Fruit fly (Drosophila melanogaster) whole organism, embryonic: ENCODE data around the gene U2af50.

Source experiments
- Atf6 ChIP-seq: fragments of 200-800 bp; sonication (Bioruptor generic); IDR thresholded peaks from 2 replicates; pipeline ENCODE4 v1.3.6; 2022; ENCODE audit warnings: missing biosample characterization, missing genetic modification characterization
- CG10431 ChIP-seq: fragments of 200-800 bp; sonication (Bioruptor generic); optimal IDR thresholded peaks from 3 replicates; lab custom pipeline; 2018; ENCODE audit warnings: missing biosample characterization, mild to moderate bottlenecking, missing genetic modification characterization
- CG10959 ChIP-seq: fragments of 200-800 bp; sonication (Bioruptor generic); IDR thresholded peaks from 2 replicates; pipeline ENCODE4 v1.3.6; 2022; ENCODE audit warnings: missing biosample characterization, missing genetic modification characterization
- CG12219 ChIP-seq: fragments of 200-800 bp; sonication (Bioruptor generic); optimal IDR thresholded peaks from 3 replicates; lab custom pipeline; 2018; ENCODE audit warnings: missing biosample characterization, mild to moderate bottlenecking, missing genetic modification characterization
- CG12236 ChIP-seq: fragments of 200-800 bp; sonication (Bioruptor generic); optimal IDR thresholded peaks from 2 replicates; lab custom pipeline; 2016; ENCODE audit warnings: missing biosample characterization, missing genetic modification characterization
- CG13296 ChIP-seq: fragments of 200-800 bp; sonication (Bioruptor generic); optimal IDR thresholded peaks from 3 replicates; lab custom pipeline; 2018; ENCODE audit warnings: missing biosample characterization, mild to moderate bottlenecking, missing genetic modification characterization
- CG14667 ChIP-seq: fragments of 200-800 bp; sonication (Bioruptor generic); IDR thresholded peaks from 2 replicates; pipeline ENCODE4 v1.3.6; 2022; ENCODE audit warnings: missing biosample characterization, missing genetic modification characterization
- CG1602 ChIP-seq: fragments of 200-800 bp; sonication (Bioruptor generic); optimal IDR thresholded peaks from 3 replicates; lab custom pipeline; 2016; ENCODE audit warnings: missing biosample characterization, missing genetic modification characterization
- CG17359 ChIP-seq: fragments of 200-800 bp; sonication (Bioruptor generic); optimal IDR thresholded peaks from 3 replicates; lab custom pipeline; 2018; ENCODE audit warnings: missing biosample characterization, mild to moderate bottlenecking, missing genetic modification characterization, moderate library complexity
- CG18764 ChIP-seq: fragments of 200-800 bp; sonication (Bioruptor generic); optimal IDR thresholded peaks from 3 replicates; lab custom pipeline; 2016; ENCODE audit warnings: missing biosample characterization, missing genetic modification characterization
- CG2678 ChIP-seq: fragments of 200-800 bp; sonication (Bioruptor generic); optimal IDR thresholded peaks from 3 replicates; lab custom pipeline; 2019; ENCODE audit warnings: missing biosample characterization, mild to moderate bottlenecking, missing genetic modification characterization, moderate library complexity
- CG34376 ChIP-seq: fragments of 200-800 bp; sonication (Bioruptor generic); optimal IDR thresholded peaks from 2 replicates; lab custom pipeline; 2018; ENCODE audit warnings: missing biosample characterization, mild to moderate bottlenecking, missing genetic modification characterization
- CG4328 ChIP-seq: fragments of 200-800 bp; sonication (Bioruptor generic); optimal IDR thresholded peaks from 3 replicates; lab custom pipeline; 2017; ENCODE audit warnings: missing biosample characterization, missing genetic modification reagents, missing genetic modification characterization
- CG4404 ChIP-seq: fragments of 200-800 bp; sonication (Bioruptor generic); IDR thresholded peaks from 2 replicates; pipeline ENCODE4 v1.3.6; 2022; ENCODE audit warnings: missing biosample characterization, missing genetic modification characterization
- CG5245 ChIP-seq: fragments of 200-800 bp; sonication (Bioruptor generic); optimal IDR thresholded peaks from 3 replicates; lab custom pipeline; 2016; ENCODE audit warnings: missing biosample characterization, missing genetic modification characterization
- CG6854 ChIP-seq: fragments of 200-800 bp; sonication (Bioruptor generic); optimal IDR thresholded peaks from 3 replicates; lab custom pipeline; 2017; ENCODE audit warnings: missing biosample characterization, mild to moderate bottlenecking, missing genetic modification characterization
- CG7372 ChIP-seq: fragments of 200-800 bp; sonication (Bioruptor generic); IDR thresholded peaks from 2 replicates; pipeline ENCODE4 v1.3.6; 2022; ENCODE audit warnings: missing biosample characterization, missing genetic modification characterization
- CG7786 ChIP-seq: fragments of 200-800 bp; sonication (Bioruptor generic); optimal IDR thresholded peaks from 2 replicates; lab custom pipeline; 2016; ENCODE audit warnings: missing biosample characterization, missing genetic modification characterization
- CG8089 ChIP-seq: fragments of 200-800 bp; sonication (Bioruptor generic); optimal IDR thresholded peaks from 3 replicates; lab custom pipeline; 2016; ENCODE audit warnings: missing biosample characterization, missing genetic modification characterization
- CG8281 ChIP-seq: fragments of 200-800 bp; sonication (Bioruptor generic); optimal IDR thresholded peaks from 2 replicates; lab custom pipeline; 2018; ENCODE audit warnings: missing biosample characterization, mild to moderate bottlenecking, missing genetic modification characterization, moderate library complexity
- CG8944 ChIP-seq: fragments of 200-800 bp; sonication (Bioruptor generic); optimal IDR thresholded peaks from 3 replicates; lab custom pipeline; 2016; ENCODE audit warnings: missing biosample characterization, missing genetic modification characterization
- CG9817 ChIP-seq: fragments of 200-800 bp; sonication (Bioruptor generic); optimal IDR thresholded peaks from 2 replicates; lab custom pipeline; 2018; ENCODE audit warnings: missing biosample characterization, mild to moderate bottlenecking, missing genetic modification characterization, moderate library complexity
- CG9932 ChIP-seq: fragments of 200-800 bp; sonication (Bioruptor generic); IDR thresholded peaks from 2 replicates; pipeline ENCODE4 v1.3.6; 2022; ENCODE audit warnings: missing biosample characterization, missing genetic modification characterization
- Camta ChIP-seq: fragments of 200-800 bp; sonication (Bioruptor generic); optimal IDR thresholded peaks from 2 replicates; lab custom pipeline; 2016; ENCODE audit warnings: missing biosample characterization, missing genetic modification characterization
- CoRest ChIP-seq: fragments of 200-800 bp; sonication (Bioruptor generic); optimal IDR thresholded peaks from 3 replicates; lab custom pipeline; 2018; ENCODE audit warnings: missing biosample characterization, mild to moderate bottlenecking, missing genetic modification characterization, moderate library complexity
- D19A ChIP-seq: fragments of 200-800 bp; optimal IDR thresholded peaks from 3 replicates; lab custom pipeline; 2019; ENCODE audit warnings: missing biosample characterization, mild to moderate bottlenecking, missing genetic modification characterization, moderate library complexity
- Dek ChIP-seq: fragments of 200-800 bp; sonication (Bioruptor generic); optimal IDR thresholded peaks from 3 replicates; lab custom pipeline; 2019; ENCODE audit warnings: missing biosample characterization, mild to moderate bottlenecking, missing genetic modification characterization, moderate library complexity
- Hr3 ChIP-seq: fragments of 200-800 bp; sonication (Bioruptor generic); optimal IDR thresholded peaks from 3 replicates; lab custom pipeline; 2016; ENCODE audit warnings: missing biosample characterization, missing genetic modification characterization
- Kr ChIP-seq: fragments of 200-800 bp; sonication (Bioruptor generic); optimal IDR thresholded peaks from 2 replicates; lab custom pipeline; 2017; ENCODE audit warnings: missing biosample characterization, mild to moderate bottlenecking, missing genetic modification characterization
- MESR4 ChIP-seq: fragments of 200-800 bp; sonication (Bioruptor generic); optimal IDR thresholded peaks from 2 replicates; lab custom pipeline; 2018; ENCODE audit warnings: missing biosample characterization, mild to moderate bottlenecking, missing genetic modification characterization, moderate library complexity
- Mes4 ChIP-seq: fragments of 200-800 bp; sonication (Bioruptor generic); optimal IDR thresholded peaks from 2 replicates; lab custom pipeline; 2016; ENCODE audit warnings: missing biosample characterization, missing genetic modification characterization
- Myb ChIP-seq: fragments of 200-800 bp; sonication (Bioruptor generic); optimal IDR thresholded peaks from 2 replicates; lab custom pipeline; 2016; ENCODE audit warnings: missing biosample characterization, missing genetic modification characterization
- Opbp ChIP-seq: fragments of 200-800 bp; sonication (Bioruptor generic); IDR thresholded peaks from 3 replicates; pipeline ENCODE4 v1.3.6; 2022; ENCODE audit warnings: missing biosample characterization, missing genetic modification characterization; ENCODE audit not compliant: partially characterized antibody
- Stat92E ChIP-seq, 3 experiments: fragments of >200 bp in 2 of 3; fragments of 200-800 bp in 1 of 3; sonication (Bioruptor generic) in 1 of 3; optimal IDR thresholded peaks; 2 replicates each; lab custom pipeline; 2017 to 2019; ENCODE audit warnings: missing biosample characterization in 3 of 3, missing genetic modification characterization in 3 of 3, mild to moderate bottlenecking in 1 of 3, moderate library complexity in 1 of 3
- bowl ChIP-seq: fragments of 200-800 bp; sonication (Bioruptor generic); IDR thresholded peaks from 2 replicates; pipeline ENCODE4 v1.3.6; 2022; ENCODE audit warnings: missing biosample characterization, missing genetic modification characterization
- cg ChIP-seq: fragments of 200-800 bp; sonication (Bioruptor generic); optimal IDR thresholded peaks from 3 replicates; lab custom pipeline; 2019; ENCODE audit warnings: missing biosample characterization, mild to moderate bottlenecking, missing genetic modification characterization, moderate library complexity
- chif ChIP-seq, 2 experiments: fragments of 200-800 bp; sonication (Bioruptor generic); optimal IDR thresholded peaks; 3 replicates each; lab custom pipeline; 2016; ENCODE audit warnings: missing biosample characterization in 2 of 2, missing genetic modification characterization in 2 of 2
- chm ChIP-seq: fragments of 200-800 bp; sonication (Bioruptor generic); IDR thresholded peaks from 2 replicates; pipeline ENCODE4 v1.3.6; 2022; ENCODE audit warnings: missing biosample characterization, missing genetic modification characterization
- en ChIP-seq: fragments of 200-800 bp; sonication (Bioruptor generic); optimal IDR thresholded peaks from 2 replicates; lab custom pipeline; 2016; ENCODE audit warnings: missing biosample characterization, missing genetic modification characterization
- gsb-n ChIP-seq: fragments of 200-800 bp; sonication (Bioruptor generic); optimal IDR thresholded peaks from 3 replicates; lab custom pipeline; 2018; ENCODE audit warnings: missing biosample characterization, mild to moderate bottlenecking, missing genetic modification characterization
- hb ChIP-seq: fragments of 200-800 bp; sonication (Bioruptor generic); IDR thresholded peaks from 3 replicates; pipeline ENCODE4 v1.3.6; 2022; ENCODE audit warnings: missing biosample characterization, missing genetic modification characterization; ENCODE audit not compliant: partially characterized antibody
- hth ChIP-seq: fragments of >200 bp; optimal IDR thresholded peaks from 2 replicates; lab custom pipeline; 2017; ENCODE audit warnings: inconsistent platforms
- insv ChIP-seq, 2 experiments: fragments of 200-800 bp; sonication (Bioruptor generic); optimal IDR thresholded peaks; 3 replicates each; lab custom pipeline; 2016 to 2018; ENCODE audit warnings: missing biosample characterization in 2 of 2, missing genetic modification characterization in 2 of 2
- jigr1 ChIP-seq: fragments of 200-800 bp; sonication (Bioruptor generic); IDR thresholded peaks from 3 replicates; pipeline ENCODE4 v1.3.6; 2022; ENCODE audit warnings: missing biosample characterization, missing genetic modification characterization
- lola ChIP-seq, 3 experiments: fragments of >200 bp in 2 of 3; fragments of 200-800 bp in 1 of 3; sonication (Bioruptor generic) in 1 of 3; optimal IDR thresholded peaks; 2 replicates each; lab custom pipeline; 2017 to 2019; ENCODE audit warnings: missing biosample characterization in 3 of 3, missing genetic modification characterization in 3 of 3, mild to moderate bottlenecking in 1 of 3, moderate library complexity in 1 of 3
- nmo ChIP-seq: fragments of 200-800 bp; sonication (Bioruptor generic); optimal IDR thresholded peaks from 2 replicates; lab custom pipeline; 2018; ENCODE audit warnings: missing biosample characterization, mild to moderate bottlenecking, missing genetic modification characterization, moderate library complexity
- pho ChIP-seq: fragments of 200-800 bp; sonication (Bioruptor generic); optimal IDR thresholded peaks from 2 replicates; lab custom pipeline; 2016; ENCODE audit warnings: missing biosample characterization, missing genetic modification characterization
- sr ChIP-seq: fragments of 200-800 bp; sonication (Bioruptor generic); IDR thresholded peaks from 3 replicates; pipeline ENCODE4 v1.3.6; 2022; ENCODE audit warnings: missing biosample characterization, missing genetic modification characterization
- tna ChIP-seq: fragments of 200-800 bp; sonication (Bioruptor generic); IDR thresholded peaks from 2 replicates; pipeline ENCODE4 v1.3.6; 2022; ENCODE audit warnings: missing biosample characterization, missing genetic modification characterization; ENCODE audit not compliant: partially characterized antibody
- trh ChIP-seq: fragments of 200-800 bp; sonication (Bioruptor generic); optimal IDR thresholded peaks from 2 replicates; lab custom pipeline; 2016; ENCODE audit warnings: missing biosample characterization, missing genetic modification characterization
- unpg ChIP-seq: fragments of 200-800 bp; sonication (Bioruptor generic); optimal IDR thresholded peaks from 3 replicates; lab custom pipeline; 2018; ENCODE audit warnings: missing biosample characterization, mild to moderate bottlenecking, missing genetic modification characterization, moderate library complexity

U2af50 gene

dm6 chrX:16391397-16391796 lies 32.6 kb upstream of the U2af50 start, which contains the start of the genes TH1 and mei-41 (continued):
- peak; percentile 87 for TF ChIP-seq Dek (tag; lab: Kevin White, UChicago)
- TF ChIP-seq CG10959 (GFP tag; lab: Robert Waterston, UW) = peak; percentile 93
- TF ChIP-seq chif (GFP tag; optimal IDR thresholded peaks at IDR 0.05; lab: Kevin White, UChicago) = peak in 1 of 2 experiments; percentile 52
- TF ChIP-seq CG14667 (GFP tag; lab: Robert Waterston, UW) = peak; percentile 95
- peak; percentile 91 for TF ChIP-seq CG1602 (GFP tag; lab: Kevin White, UChicago)
- TF ChIP-seq CG8089 (GFP tag; lab: Kevin White, UChicago) = peak; percentile 39
- peak; percentile 72 for TF ChIP-seq trh (GFP tag; lab: Kevin White, UChicago)
- no peak for TF ChIP-seq MESR4 (GFP tag; lab: Kevin White, UChicago)
- peak; percentile 95 for TF ChIP-seq CG4404 (GFP tag; lab: Robert Waterston, UW)
- TF ChIP-seq Camta (GFP tag; lab: Kevin White, UChicago) = peak; percentile 41
- peak; percentile 96 for TF ChIP-seq nmo
- TF ChIP-seq cg = no peak
- TF ChIP-seq Mes4 (GFP tag; lab: Kevin White, UChicago) = peak; percentile 13
- TF ChIP-seq pho (GFP tag; lab: Kevin White, UChicago) = peak; percentile 58
- peak; percentile 90 for TF ChIP-seq jigr1
- TF ChIP-seq CG9817 (tag; lab: Kevin White, UChicago) = peak; percentile 93
- TF ChIP-seq chm (GFP tag; lab: Robert Waterston, UW) = peak; percentile 90
- no peak for TF ChIP-seq hth (lab: Kevin White, UChicago)
- no peak for TF ChIP-seq tna
- TF ChIP-seq Stat92E (GFP tag; optimal IDR thresholded peaks at IDR 0.05; lab: Kevin White, UChicago) = no peak
- peak; percentile 94 for TF ChIP-seq CG9932 (GFP tag; lab: Robert Waterston, UW)
- TF ChIP-seq en (GFP tag; lab: Kevin White, UChicago) = no peak
- peak; percentile 97 for TF ChIP-seq CG7372 (GFP tag; lab: Robert Waterston, UW)
- peak in 2 of 3 experiments; percentile 83 to 89 for TF ChIP-seq lola (GFP tag; optimal IDR thresholded peaks at IDR 0.05; lab: Kevin White, UChicago)
- TF ChIP-seq bowl (GFP tag; lab: Robert Waterston, UW) = peak; percentile 66
- TF ChIP-seq CG17359 (tag; lab: Kevin White, UChicago) = peak; percentile 89
- TF ChIP-seq gsb-n (tag; lab: Kevin White, UChicago) = peak; percentile 90
- no peak for TF ChIP-seq hb (GFP tag; lab: Robert Waterston, UW)
- peak; percentile 35 for TF ChIP-seq CG34376
- no peak for TF ChIP-seq CG2678 (tag; lab: Kevin White, UChicago)
- peak; percentile 27 for TF ChIP-seq CG12236 (GFP tag; lab: Kevin White, UChicago)
- peak; percentile 12 for TF ChIP-seq Myb (GFP tag; lab: Kevin White, UChicago)
- no peak for TF ChIP-seq D19A
- peak; percentile 64 for TF ChIP-seq CG4328 (GFP tag; lab: Kevin White, UChicago)
- TF ChIP-seq insv (GFP tag; optimal IDR thresholded peaks at IDR 0.05; lab: Kevin White, UChicago) = peak in 1 of 2 experiments; percentile 48
- TF ChIP-seq CG7786 (GFP tag; lab: Kevin White, UChicago) = peak; percentile 41
- TF ChIP-seq Kr (GFP tag; lab: Kevin White, UChicago) = no peak
- peak; percentile 93 for TF ChIP-seq Atf6 (GFP tag; lab: Robert Waterston, UW)
- TF ChIP-seq unpg = no peak
- TF ChIP-seq CG12219 (GFP tag; lab: Kevin White, UChicago) = no peak
- peak; percentile 51 for TF ChIP-seq CG10431 (GFP tag; lab: Kevin White, UChicago)
- no peak for TF ChIP-seq Opbp (GFP tag; lab: Robert Waterston, UW)
- peak; percentile 64 for TF ChIP-seq CG5245 (GFP tag; lab: Kevin White, UChicago)
- TF ChIP-seq Hr3 = peak; percentile 88
- no peak; the same call in 2 of the 3 replicates for TF ChIP-seq sr (GFP tag; lab: Robert Waterston, UW)
- peak; percentile 96 for TF ChIP-seq CoRest
- peak; percentile 37 for TF ChIP-seq CG6854 (GFP tag; lab: Kevin White, UChicago)
- no peak for TF ChIP-seq CG13296
- TF ChIP-seq CG18764 (GFP tag; lab: Kevin White, UChicago) = no peak
- peak; percentile 7 for TF ChIP-seq CG8944 (GFP tag; lab: Kevin White, UChicago)
- TF ChIP-seq CG8281 (tag; lab: Kevin White, UChicago) = no peak
